Worm (Caenorhabditis elegans): ENCODE data around the gene srlf-1.

- TF ChIP-seq lir-1 (GFP tag; conservative IDR thresholded peaks at IDR 0.05) (no peak), Y67H2A.10 (GFP tag; conservative IDR thresholded peaks at IDR 0.05) (no peak), unc-62 (GFP tag; optimal IDR thresholded peaks at IDR 0.05) (no peak), ceh-40 (GFP tag; IDR thresholded peaks at IDR 0.05) (no peak), cebp-2 (GFP tag; IDR thresholded peaks at IDR 0.05) (no peak), efl-1 (GFP tag; optimal IDR thresholded peaks at IDR 0.05) (no peak), lsl-1 (GFP tag; optimal IDR thresholded peaks at IDR 0.05) (no peak), aptf-3 (GFP tag; IDR thresholded peaks at IDR 0.05) (no peak), ama-1 (optimal IDR thresholded peaks at IDR 0.05) (no peak), ama-1 (GFP tag; optimal IDR thresholded peaks at IDR 0.05) (no peak), F49E8.2 (tag; optimal IDR thresholded peaks at IDR 0.05; ENCODE audit: insufficient read depth) (no peak), hlh-12 (tag; optimal IDR thresholded peaks at IDR 0.05) (no peak)
Observed at ce11 chrII:7772411-7772810, 18.0 kb upstream of the srlf-1 start, which contains the start of gene C06A8.6.
